Fruit fly (Drosophila melanogaster): Measurements from ENCODE around the gene CG34155.

The CG34155 gene

dm6 chr3R:30567215-30567614 lies 7.2 kb upstream of the CG34155 start (continued):
- no peak for TF ChIP-seq Blimp-1 (GFP tag; optimal IDR thresholded peaks at IDR 0.05)
- no peak for TF ChIP-seq vri (GFP tag; optimal IDR thresholded peaks at IDR 0.05)
- peak; percentile 76 for TF ChIP-seq CG4318 (GFP tag; optimal IDR thresholded peaks at IDR 0.05)
- TF ChIP-seq CG32006 (GFP tag; optimal IDR thresholded peaks at IDR 0.05) = peak; percentile 88
- TF ChIP-seq Eip78C (GFP tag) = peak; percentile 88
- TF ChIP-seq ss (GFP tag; optimal IDR thresholded peaks at IDR 0.05) = no peak
- peak; percentile 24 for TF ChIP-seq Eip75B (GFP tag; optimal IDR thresholded peaks at IDR 0.05)
- TF ChIP-seq acj6 (GFP tag; optimal IDR thresholded peaks at IDR 0.05) = peak; percentile 40
- peak; percentile 18 for TF ChIP-seq Smox (GFP tag; optimal IDR thresholded peaks at IDR 0.05)
- TF ChIP-seq CG9139 (GFP tag; optimal IDR thresholded peaks at IDR 0.05) = no peak
- TF ChIP-seq CG1621 (tag; optimal IDR thresholded peaks at IDR 0.05) = no peak
- peak; percentile 32 for TF ChIP-seq net (GFP tag; optimal IDR thresholded peaks at IDR 0.05)
- no peak; the same call in 1 of the 2 replicates for TF ChIP-seq CG11294 (GFP tag; IDR thresholded peaks at IDR 0.05)
- TF ChIP-seq Sox15 (GFP tag; optimal IDR thresholded peaks at IDR 0.05) = peak; percentile 4
- TF ChIP-seq CG3032 (tag; optimal IDR thresholded peaks at IDR 0.05) = peak; percentile 14
- TF ChIP-seq Sox14 (GFP tag; optimal IDR thresholded peaks at IDR 0.05) = peak; percentile 64
- peak; percentile 50 for TF ChIP-seq Met (GFP tag; optimal IDR thresholded peaks at IDR 0.05)
- TF ChIP-seq dsx (GFP tag; optimal IDR thresholded peaks at IDR 0.05; ENCODE audit: poor library complexity, severe bottlenecking) = peak; percentile 19
- TF ChIP-seq fkh (GFP tag; optimal IDR thresholded peaks at IDR 0.05) = no peak
- peak; percentile 50 for TF ChIP-seq CG10631 (GFP tag; optimal IDR thresholded peaks at IDR 0.05)
- TF ChIP-seq Sox102F (GFP tag; optimal IDR thresholded peaks at IDR 0.05) = peak; percentile 29
- peak; percentile 47 for TF ChIP-seq Gug (GFP tag; IDR thresholded peaks at IDR 0.05)
- peak; percentile 62 for TF ChIP-seq OdsH (GFP tag; optimal IDR thresholded peaks at IDR 0.05)

- no peak for TF ChIP-seq acj6 (GFP tag; optimal IDR thresholded peaks at IDR 0.05)
- TF ChIP-seq Eip78C (GFP tag) = peak; percentile 3
- no peak for TF ChIP-seq CG3032 (tag; optimal IDR thresholded peaks at IDR 0.05)
Measured at dm6 chr3R:30566181-30566902, 6.3 kb upstream of the CG34155 start.

DNA sequence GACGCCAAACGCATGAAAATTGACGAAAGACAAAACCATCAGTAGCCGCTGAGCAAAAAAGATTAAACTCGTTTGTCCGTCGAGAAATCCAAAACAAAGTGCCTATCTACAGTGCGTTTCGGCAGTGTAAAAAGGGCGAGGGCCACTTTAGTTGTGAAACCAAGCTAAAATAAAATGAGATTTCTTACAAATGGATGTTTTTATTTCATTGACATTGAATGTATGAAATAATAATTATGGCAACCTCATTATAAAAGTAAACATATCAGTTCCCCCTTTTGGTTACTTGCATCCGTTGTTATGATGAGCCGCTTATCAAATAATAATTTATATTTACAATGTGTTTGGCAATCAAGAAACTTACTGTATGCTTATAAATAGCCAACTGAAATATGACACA lies 4.5 kb upstream of the CG34155 start:
- TF ChIP-seq OdsH (GFP tag; optimal IDR thresholded peaks at IDR 0.05) (peak; percentile 36), Sox15 (GFP tag; optimal IDR thresholded peaks at IDR 0.05) (no peak), CG15336 (GFP tag; IDR thresholded peaks at IDR 0.05) (peak; percentile 54), Ets21C (GFP tag; optimal IDR thresholded peaks at IDR 0.05) (no peak), CG8632 (GFP tag; optimal IDR thresholded peaks at IDR 0.05) (no peak), acj6 (GFP tag; optimal IDR thresholded peaks at IDR 0.05) (peak; percentile 22), CG6854 (GFP tag; optimal IDR thresholded peaks at IDR 0.05) (no peak), CG7368 (GFP tag; optimal IDR thresholded peaks at IDR 0.05) (no peak), eg (GFP tag; IDR thresholded peaks at IDR 0.05) (no peak), spab (GFP tag; optimal IDR thresholded peaks at IDR 0.05) (no peak), achi (GFP tag; optimal IDR thresholded peaks at IDR 0.05) (no peak), Lpt (GFP tag; optimal IDR thresholded peaks at IDR 0.05) (no peak), CG6163 (GFP tag; IDR thresholded peaks at IDR 0.05) (no peak), Met (GFP tag; optimal IDR thresholded peaks at IDR 0.05) (peak; percentile 21), salr (GFP tag; optimal IDR thresholded peaks at IDR 0.05) (no peak), CG6276 (GFP tag; optimal IDR thresholded peaks at IDR 0.05) (peak; percentile 2), fd59A (GFP tag; optimal IDR thresholded peaks at IDR 0.05) (no peak), CG3032 (tag; optimal IDR thresholded peaks at IDR 0.05) (no peak), fd85E (GFP tag; optimal IDR thresholded peaks at IDR 0.05) (no peak), CG3919 (GFP tag; optimal IDR thresholded peaks at IDR 0.05) (peak; percentile 4), CG1621 (tag; optimal IDR thresholded peaks at IDR 0.05) (no peak), Hr38 (GFP tag; optimal IDR thresholded peaks at IDR 0.05) (no peak), vri (GFP tag; optimal IDR thresholded peaks at IDR 0.05) (peak; percentile 26), pdm3 (GFP tag; optimal IDR thresholded peaks at IDR 0.05) (peak; percentile 32), CG34406 (GFP tag; optimal IDR thresholded peaks at IDR 0.05) (no peak), Sox102F (GFP tag; optimal IDR thresholded peaks at IDR 0.05) (peak; percentile 33), Smox (GFP tag; optimal IDR thresholded peaks at IDR 0.05) (peak; percentile 15), CG11294 (GFP tag; IDR thresholded peaks at IDR 0.05) (no peak), CG4318 (GFP tag; optimal IDR thresholded peaks at IDR 0.05) (no peak), Blimp-1 (GFP tag; optimal IDR thresholded peaks at IDR 0.05) (no peak), CG8119 (GFP tag; IDR thresholded peaks at IDR 0.05) (peak; percentile 52; the same call in 2 of the 3 replicates), Ets96B (tag; optimal IDR thresholded peaks at IDR 0.05) (no peak), dac (GFP tag; optimal IDR thresholded peaks at IDR 0.05) (no peak), CG11902 (GFP tag; optimal IDR thresholded peaks at IDR 0.05) (no peak), CG31627 (GFP tag; optimal IDR thresholded peaks at IDR 0.05) (no peak)
